Worm (Caenorhabditis elegans): Measurements from ENCODE around the gene adt-2.

The adt-2 gene

DNA sequence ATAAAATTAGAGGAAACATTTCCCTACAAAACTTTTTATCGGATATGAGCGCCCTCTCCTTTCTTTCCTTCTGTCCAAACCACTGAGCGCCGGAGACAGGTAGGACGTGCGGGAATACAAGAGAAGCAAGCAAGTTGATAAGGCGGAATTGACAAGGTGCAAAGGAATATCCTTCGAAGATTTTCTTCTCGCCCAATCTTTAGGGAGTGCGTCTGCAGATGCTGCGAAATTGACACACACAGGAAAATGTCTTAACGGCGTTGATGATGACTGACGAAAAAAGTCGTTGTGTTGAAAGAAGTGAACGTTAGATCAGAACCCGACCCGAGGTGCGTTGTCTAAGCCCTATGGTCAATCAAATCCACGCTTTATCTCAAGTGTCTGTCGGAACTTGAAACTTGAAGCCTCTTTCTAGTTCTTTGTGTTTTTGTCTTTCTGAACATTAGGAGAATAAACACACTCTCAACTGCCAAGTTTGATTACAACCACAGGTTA lies 1.8 kb downstream of the adt-2 start:
- no peak for TF ChIP-seq aly-2 (tag; optimal IDR thresholded peaks at IDR 0.05)
- TF ChIP-seq nhr-21 (tag; optimal IDR thresholded peaks at IDR 0.05) = peak; percentile 46

ce11 chrX:7590756-7591155 lies 4.7 kb downstream of the adt-2 start:
- TF ChIP-seq fos-1 (tag; optimal IDR thresholded peaks at IDR 0.05) (peak; percentile 5), nhr-25 (tag; optimal IDR thresholded peaks at IDR 0.05) (peak; percentile 1), sem-4 (tag; optimal IDR thresholded peaks at IDR 0.05) (peak; percentile 2), nhr-21 (tag; optimal IDR thresholded peaks at IDR 0.05) (peak; percentile 34), skn-1 (tag; optimal IDR thresholded peaks at IDR 0.05) (no peak)

- no peak for TF ChIP-seq lin-39 (tag; optimal IDR thresholded peaks at IDR 0.05)
- no peak for TF ChIP-seq ZK546.5 (tag; optimal IDR thresholded peaks at IDR 0.05)
- TF ChIP-seq lin-11 (tag; optimal IDR thresholded peaks at IDR 0.05) = no peak
- no peak for TF ChIP-seq nhr-6 (tag; optimal IDR thresholded peaks at IDR 0.05)
- TF ChIP-seq nhr-10 (tag; optimal IDR thresholded peaks at IDR 0.05) = no peak
- TF ChIP-seq sma-9 (GFP tag; optimal IDR thresholded peaks at IDR 0.05) = peak; percentile 44
- TF ChIP-seq sma-9 (tag; optimal IDR thresholded peaks at IDR 0.05) = no peak
- no peak for TF ChIP-seq unc-39 (tag; optimal IDR thresholded peaks at IDR 0.05)
- TF ChIP-seq nhr-77 (tag; optimal IDR thresholded peaks at IDR 0.05) = no peak
- no peak for TF ChIP-seq R02D3.7 (tag; optimal IDR thresholded peaks at IDR 0.05)
- TF ChIP-seq mdl-1 (tag; optimal IDR thresholded peaks at IDR 0.05) = no peak
- TF ChIP-seq nhr-129 (tag; optimal IDR thresholded peaks at IDR 0.05) = no peak
- no peak for TF ChIP-seq egl-27 (tag; optimal IDR thresholded peaks at IDR 0.05)
- no peak for TF ChIP-seq zag-1 (tag; optimal IDR thresholded peaks at IDR 0.05)
- TF ChIP-seq elt-1 (tag; optimal IDR thresholded peaks at IDR 0.05) = no peak
- no peak for TF ChIP-seq elt-3 (tag; optimal IDR thresholded peaks at IDR 0.05)
- TF ChIP-seq Y55F3AM.14 (GFP tag; optimal IDR thresholded peaks at IDR 0.05) = no peak
- no peak for TF ChIP-seq nhr-12 (tag; optimal IDR thresholded peaks at IDR 0.05)
- no peak for TF ChIP-seq skn-1 (tag; optimal IDR thresholded peaks at IDR 0.05)
- TF ChIP-seq ztf-1 (GFP tag; conservative IDR thresholded peaks at IDR 0.05) = no peak
- TF ChIP-seq ztf-11 (tag; optimal IDR thresholded peaks at IDR 0.05) = no peak
- peak; percentile 28 for TF ChIP-seq sma-3 (GFP tag; optimal IDR thresholded peaks at IDR 0.05)
- peak; percentile 16 for TF ChIP-seq nhr-25 (tag; optimal IDR thresholded peaks at IDR 0.05)
- TF ChIP-seq peb-1 (tag; optimal IDR thresholded peaks at IDR 0.05) = no peak
- TF ChIP-seq snpc-4 (tag; optimal IDR thresholded peaks at IDR 0.05) = no peak
- TF ChIP-seq unc-62 (GFP tag; optimal IDR thresholded peaks at IDR 0.05) = no peak
- TF ChIP-seq nhr-23 (tag; optimal IDR thresholded peaks at IDR 0.05) = no peak
- TF ChIP-seq ceh-82 (tag; optimal IDR thresholded peaks at IDR 0.05) = no peak
- peak; percentile 59 for TF ChIP-seq nhr-21 (tag; optimal IDR thresholded peaks at IDR 0.05)
- TF ChIP-seq aly-2 (tag; optimal IDR thresholded peaks at IDR 0.05) = no peak
- TF ChIP-seq gmeb-1 (tag; optimal IDR thresholded peaks at IDR 0.05) = no peak
- TF ChIP-seq ama-1 (optimal IDR thresholded peaks at IDR 0.05) = no peak
- no peak for TF ChIP-seq blmp-1 (tag; optimal IDR thresholded peaks at IDR 0.05; ENCODE audit: insufficient read depth)
- no peak for TF ChIP-seq mbf-1 (tag; optimal IDR thresholded peaks at IDR 0.05)
These were observed 8.0 kb downstream of the adt-2 start for ce11 chrX:7593931-7594544.

ce11 chrX:7596029-7596428 lies 10.0 kb downstream of the adt-2 start:
- TF ChIP-seq nhr-21 (tag; optimal IDR thresholded peaks at IDR 0.05) (peak; percentile 29), dmd-4 (tag; optimal IDR thresholded peaks at IDR 0.05) (no peak), lsy-2 (tag; optimal IDR thresholded peaks at IDR 0.05) (peak in 1 of 2 experiments; percentile 3), fos-1 (tag; optimal IDR thresholded peaks at IDR 0.05) (peak; percentile 6), sma-3 (GFP tag; optimal IDR thresholded peaks at IDR 0.05) (peak; percentile 66), nhr-10 (tag; optimal IDR thresholded peaks at IDR 0.05) (no peak), sma-9 (GFP tag; optimal IDR thresholded peaks at IDR 0.05) (peak; percentile 61), sma-9 (tag; optimal IDR thresholded peaks at IDR 0.05) (no peak), blmp-1 (tag; optimal IDR thresholded peaks at IDR 0.05; ENCODE audit: insufficient read depth) (peak; percentile 66), nhr-12 (tag; optimal IDR thresholded peaks at IDR 0.05) (no peak)

All from whole organism, L2 larva.